Fruit fly (Drosophila melanogaster): ENCODE results near the gene CG33648.

CG33648 gene

DNA sequence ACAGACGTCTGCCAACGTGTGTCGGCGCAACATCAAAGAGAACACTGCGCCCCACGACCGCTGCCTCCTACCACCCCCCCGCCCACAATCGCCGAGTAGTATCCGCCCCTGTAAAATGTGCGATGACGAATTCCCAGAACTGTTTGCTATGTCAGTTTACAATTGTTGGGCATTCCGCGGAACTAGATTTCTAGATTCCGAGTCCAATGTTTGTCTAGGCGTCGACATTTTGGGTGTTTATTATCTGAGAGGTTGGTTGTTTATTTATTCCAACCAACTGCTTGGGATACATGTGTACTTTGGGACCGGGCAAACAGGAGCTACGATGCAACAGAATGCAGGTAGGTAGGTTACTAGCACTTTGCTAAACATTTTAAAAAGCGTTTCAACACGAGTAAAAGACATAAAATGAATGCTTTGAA lies 21.2 kb downstream of the CG33648 start (continued):
- TF ChIP-seq CG13123 (GFP tag; optimal IDR thresholded peaks at IDR 0.05) (peak; percentile 56), CG6854 (GFP tag; optimal IDR thresholded peaks at IDR 0.05) (no peak), CG8089 (GFP tag; optimal IDR thresholded peaks at IDR 0.05) (peak; percentile 30), exex (tag; optimal IDR thresholded peaks at IDR 0.05) (no peak), ara (GFP tag; IDR thresholded peaks at IDR 0.05) (peak; percentile 79), CG11247 (GFP tag; IDR thresholded peaks at IDR 0.05) (peak; percentile 23; the same call in 1 of the 2 replicates), CG31224 (GFP tag; IDR thresholded peaks at IDR 0.05) (peak; percentile 31; the same call in 1 of the 2 replicates), CG8924 (tag; optimal IDR thresholded peaks at IDR 0.05) (peak; percentile 76), zf30C (GFP tag; optimal IDR thresholded peaks at IDR 0.05) (peak; percentile 35), org-1 (GFP tag; optimal IDR thresholded peaks at IDR 0.05) (peak; percentile 70), CG17359 (tag; optimal IDR thresholded peaks at IDR 0.05) (peak; percentile 42), hkb (optimal IDR thresholded peaks at IDR 0.05) (no peak), hkb (GFP tag; IDR thresholded peaks at IDR 0.05) (peak; percentile 56), Lim3 (GFP tag; IDR thresholded peaks at IDR 0.05) (no peak), Oli (tag; optimal IDR thresholded peaks at IDR 0.05) (no peak), Taf1 (GFP tag; IDR thresholded peaks at IDR 0.05) (no peak), CG17829 (tag; optimal IDR thresholded peaks at IDR 0.05) (peak; percentile 46), lilli (GFP tag; optimal IDR thresholded peaks at IDR 0.05) (peak; percentile 27), pan (optimal IDR thresholded peaks at IDR 0.05) (peak in 1 of 2 experiments; percentile 37), pan (GFP tag; optimal IDR thresholded peaks at IDR 0.05 in 1 of 2, IDR thresholded peaks at IDR 0.05 in 1 of 2) (peak in 1 of 2 experiments; percentile 80), da (GFP tag; optimal IDR thresholded peaks at IDR 0.05) (no peak), CG4707 (GFP tag; optimal IDR thresholded peaks at IDR 0.05) (peak; percentile 62), CG3838 (GFP tag; optimal IDR thresholded peaks at IDR 0.05) (peak; percentile 66), so (GFP tag; IDR thresholded peaks at IDR 0.05) (peak; percentile 53; the same call in 1 of the 3 replicates), kni (GFP tag; optimal IDR thresholded peaks at IDR 0.05) (peak; percentile 88), CG15011 (GFP tag; optimal IDR thresholded peaks at IDR 0.05) (peak; percentile 19), YL-1 (GFP tag; optimal IDR thresholded peaks at IDR 0.05) (peak; percentile 45), onecut (GFP tag; IDR thresholded peaks at IDR 0.05) (peak; percentile 72), Awh (GFP tag; IDR thresholded peaks at IDR 0.05) (peak; percentile 73; the same call in 1 of the 2 replicates), CG8388 (GFP tag; optimal IDR thresholded peaks at IDR 0.05) (peak; percentile 32), CG4360 (GFP tag; IDR thresholded peaks at IDR 0.05) (peak; percentile 68), twi (tag; optimal IDR thresholded peaks at IDR 0.05) (peak; percentile 71), jumu (GFP tag; optimal IDR thresholded peaks at IDR 0.05) (peak; percentile 48), CG10979 (tag; optimal IDR thresholded peaks at IDR 0.05) (peak; percentile 7), CG15601 (tag; optimal IDR thresholded peaks at IDR 0.05) (peak; percentile 81), dati (GFP tag; IDR thresholded peaks at IDR 0.05) (no peak), ci (GFP tag; IDR thresholded peaks at IDR 0.05) (peak; percentile 60; the same call in 2 of the 3 replicates), CG10274 (GFP tag; optimal IDR thresholded peaks at IDR 0.05) (no peak), CG7271 (tag; optimal IDR thresholded peaks at IDR 0.05) (peak; percentile 90), CG5245 (GFP tag; optimal IDR thresholded peaks at IDR 0.05) (peak; percentile 43), grau (tag; optimal IDR thresholded peaks at IDR 0.05) (peak; percentile 23), Trl (optimal IDR thresholded peaks at IDR 0.05) (no peak), Trl (GFP tag; optimal IDR thresholded peaks at IDR 0.05) (peak; percentile 76), az2 (GFP tag; optimal IDR thresholded peaks at IDR 0.05) (no peak), E2f1 (GFP tag; IDR thresholded peaks at IDR 0.05) (peak; percentile 43; the same call in 1 of the 2 replicates), CG6254 (GFP tag; optimal IDR thresholded peaks at IDR 0.05) (peak; percentile 67), CkIIα-i1 (GFP tag; IDR thresholded peaks at IDR 0.05) (no peak), CG3407 (GFP tag; optimal IDR thresholded peaks at IDR 0.05) (peak; percentile 77), sqz (GFP tag; optimal IDR thresholded peaks at IDR 0.05) (peak; percentile 27), CG11456 (GFP tag; IDR thresholded peaks at IDR 0.05) (no peak), grn (GFP tag; optimal IDR thresholded peaks at IDR 0.05) (peak; percentile 74), Dp (GFP tag; optimal IDR thresholded peaks at IDR 0.05) (no peak)

Measured in whole organism, embryonic.